Fruit fly (Drosophila melanogaster) whole organism, pupa: ENCODE measurements around the gene CG32221.
A peak's percentile ranks its signal among the peaks of the same experiment; 100 is the strongest.

Experiments used
- CG13204 ChIP-seq: fragments of 200-800 bp; sonication (Bioruptor generic); optimal IDR thresholded peaks from 2 replicates; lab custom pipeline; 2018; ENCODE audit warnings: missing biosample characterization, mild to moderate bottlenecking, missing genetic modification characterization, moderate library complexity
- CG14655 ChIP-seq: fragments of 200-800 bp; sonication (Bioruptor generic); optimal IDR thresholded peaks from 3 replicates; lab custom pipeline; 2017; ENCODE audit warnings: mild to moderate bottlenecking, missing biosample characterization, missing genetic modification reagents, missing genetic modification characterization
- CG17806 ChIP-seq: fragments of 200-800 bp; sonication (Bioruptor generic); optimal IDR thresholded peaks from 2 replicates; lab custom pipeline; 2018; ENCODE audit warnings: missing biosample characterization, mild to moderate bottlenecking, missing genetic modification characterization, moderate library complexity
- D1 ChIP-seq: fragments of 200-800 bp; sonication (Bioruptor generic); optimal IDR thresholded peaks from 2 replicates; lab custom pipeline; 2018; ENCODE audit warnings: missing biosample characterization, mild to moderate bottlenecking, missing genetic modification characterization, moderate library complexity
- Pif1A ChIP-seq: fragments of 200-800 bp; sonication (Bioruptor generic); optimal IDR thresholded peaks from 3 replicates; lab custom pipeline; 2016; ENCODE audit warnings: missing biosample characterization, missing genetic modification characterization
- Snoo ChIP-seq: fragments of 200-800 bp; sonication (Bioruptor generic); optimal IDR thresholded peaks from 3 replicates; lab custom pipeline; 2017; ENCODE audit warnings: missing biosample characterization, mild to moderate bottlenecking, missing genetic modification characterization, inconsistent platforms
- fd96Ca ChIP-seq: fragments of 200-800 bp; sonication (Bioruptor generic); IDR thresholded peaks from 3 replicates; pipeline ENCODE4 v1.3.6; 2022; ENCODE audit warnings: missing biosample characterization, missing genetic modification characterization
- gl ChIP-seq: fragments of 200-800 bp; sonication (Bioruptor generic); optimal IDR thresholded peaks from 2 replicates; lab custom pipeline; 2018; ENCODE audit warnings: missing biosample characterization, mild to moderate bottlenecking, missing genetic modification characterization
- rn ChIP-seq: fragments of 200-800 bp; sonication (Bioruptor generic); IDR thresholded peaks from 2 replicates; pipeline ENCODE4 v1.3.6; 2022; ENCODE audit warnings: missing biosample characterization, missing genetic modification characterization

dm6 chr3L:19790929-19791687 lies 43.4 kb upstream of the CG32221 start:
- peak; percentile 47; the same call in 2 of the 3 replicates for TF ChIP-seq fd96Ca (GFP tag; lab: Robert Waterston, UW)
- peak; percentile 58 for TF ChIP-seq Snoo (tag; lab: Kevin White, UChicago)
- TF ChIP-seq D1 (tag; lab: Kevin White, UChicago) = no peak
- TF ChIP-seq CG17806 = peak; percentile 48
- no peak for TF ChIP-seq rn (GFP tag; lab: Robert Waterston, UW)
- TF ChIP-seq CG14655 (GFP tag; lab: Kevin White, UChicago) = peak; percentile 74
- no peak for TF ChIP-seq gl (tag; lab: Kevin White, UChicago)
- no peak for TF ChIP-seq CG13204 (GFP tag; lab: Kevin White, UChicago)
- TF ChIP-seq Pif1A (GFP tag; lab: Kevin White, UChicago) = peak; percentile 27
